Worm (Caenorhabditis elegans): ENCODE measurements around the gene sre-36.
A peak's percentile ranks its signal among the peaks of the same experiment; 100 is the strongest.

Gene sre-36

ce11 chrV:16401519-16401918 lies 2.0 kb downstream of the sre-36 start, which contains the start of gene F13A7.14 (continued):
- TF ChIP-seq pha-4 (tag; optimal IDR thresholded peaks at IDR 0.05) (no peak), nfya-1 (tag; optimal IDR thresholded peaks at IDR 0.05) (peak; percentile 31), mec-3 (tag; optimal IDR thresholded peaks at IDR 0.05; ENCODE audit: borderline replicate concordance) (peak; percentile 72), sox-4 (tag; optimal IDR thresholded peaks at IDR 0.05) (no peak), ceh-31 (tag; optimal IDR thresholded peaks at IDR 0.05) (peak; percentile 93), ztf-16 (tag; optimal IDR thresholded peaks at IDR 0.05) (no peak), gmeb-2 (tag; optimal IDR thresholded peaks at IDR 0.05) (no peak), eyg-1 (tag; optimal IDR thresholded peaks at IDR 0.05) (no peak), unc-86 (tag; optimal IDR thresholded peaks at IDR 0.05) (no peak), madf-2 (tag; optimal IDR thresholded peaks at IDR 0.05) (no peak), ceh-19 (GFP tag; optimal IDR thresholded peaks at IDR 0.05) (no peak), elt-2 (tag; optimal IDR thresholded peaks at IDR 0.05) (no peak), zip-5 (tag; optimal IDR thresholded peaks at IDR 0.05) (peak; percentile 82), elt-4 (tag; optimal IDR thresholded peaks at IDR 0.05) (no peak), pha-2 (tag; optimal IDR thresholded peaks at IDR 0.05) (no peak), ceh-6 (GFP tag; optimal IDR thresholded peaks at IDR 0.05) (no peak), hlh-30 (tag; optimal IDR thresholded peaks at IDR 0.05; ENCODE audit: insufficient read depth) (no peak), che-1 (tag; optimal IDR thresholded peaks at IDR 0.05) (no peak), K02D7.2 (tag; optimal IDR thresholded peaks at IDR 0.05) (no peak), pat-9 (tag; optimal IDR thresholded peaks at IDR 0.05) (no peak), sox-2 (GFP tag; IDR thresholded peaks at IDR 0.05) (no peak), hlh-8 (tag; optimal IDR thresholded peaks at IDR 0.05) (peak; percentile 64), ceh-2 (tag; optimal IDR thresholded peaks at IDR 0.05) (peak; percentile 92), C38D4.7 (GFP tag; optimal IDR thresholded peaks at IDR 0.05) (no peak), unc-3 (GFP tag; conservative IDR thresholded peaks at IDR 0.05) (no peak), unc-3 (tag; optimal IDR thresholded peaks at IDR 0.05) (no peak), K09A11.1 (tag; optimal IDR thresholded peaks at IDR 0.05; ENCODE audit: insufficient read depth) (no peak), ceh-45 (GFP tag; IDR thresholded peaks at IDR 0.05) (no peak), fkh-6 (tag; optimal IDR thresholded peaks at IDR 0.05) (no peak), ceh-9 (tag; optimal IDR thresholded peaks at IDR 0.05) (no peak), ama-1 (optimal IDR thresholded peaks at IDR 0.05) (no peak), ttx-3 (tag; optimal IDR thresholded peaks at IDR 0.05) (no peak), ceh-22 (tag; optimal IDR thresholded peaks at IDR 0.05) (no peak), syd-9 (tag; optimal IDR thresholded peaks at IDR 0.05) (no peak), T23F11.4 (GFP tag; optimal IDR thresholded peaks at IDR 0.05) (no peak), hlh-6 (tag; optimal IDR thresholded peaks at IDR 0.05) (no peak), ceh-48 (tag; optimal IDR thresholded peaks at IDR 0.05) (no peak), sdc-2 (tag; optimal IDR thresholded peaks at IDR 0.05) (no peak), pros-1 (tag; optimal IDR thresholded peaks at IDR 0.05) (no peak), unc-55 (GFP tag; optimal IDR thresholded peaks at IDR 0.05) (no peak), ceh-34 (tag; optimal IDR thresholded peaks at IDR 0.05) (peak; percentile 53), lim-6 (tag; optimal IDR thresholded peaks at IDR 0.05) (peak; percentile 60), hlh-15 (tag; optimal IDR thresholded peaks at IDR 0.05) (no peak), ahr-1 (tag; optimal IDR thresholded peaks at IDR 0.05) (no peak), pag-3 (tag; optimal IDR thresholded peaks at IDR 0.05; ENCODE audit: borderline replicate concordance) (no peak), ceh-18 (tag; optimal IDR thresholded peaks at IDR 0.05) (no peak), fax-1 (tag; optimal IDR thresholded peaks at IDR 0.05) (peak; percentile 51), Y22D7AL.16 (tag; optimal IDR thresholded peaks at IDR 0.05) (no peak), lin-11 (tag; optimal IDR thresholded peaks at IDR 0.05) (no peak), ceh-30 (tag; optimal IDR thresholded peaks at IDR 0.05) (no peak), ets-4 (tag; optimal IDR thresholded peaks at IDR 0.05) (peak; percentile 92), dve-1 (tag; optimal IDR thresholded peaks at IDR 0.05) (no peak)
